Worm (Caenorhabditis elegans) whole organism, midembryonic: ENCODE measurements around the gene ags-3.

Experiments
- T22C8.4 ChIP-seq: fragments of 200-800 bp; sonication (Bioruptor generic); IDR thresholded peaks from 2 replicates; pipeline ENCODE4 v1.3.6; 2022; ENCODE audit warnings: missing genetic modification characterization, missing compliant biosample characterization
- cog-1 ChIP-seq: sonication (generic microtip); optimal IDR thresholded peaks from 2 replicates; lab custom pipeline; 2016; ENCODE audit warnings: missing genetic modification characterization, missing compliant biosample characterization
- flt-1 ChIP-seq: fragments of 200-800 bp; sonication (Bioruptor generic); IDR thresholded peaks from 2 replicates; pipeline ENCODE4 v1.3.6; 2022; ENCODE audit warnings: missing genetic modification characterization, missing compliant biosample characterization
- tab-1 ChIP-seq: fragments of 200-800 bp; sonication (Bioruptor generic); IDR thresholded peaks from 2 replicates; pipeline ENCODE4 v1.3.6; 2022; ENCODE audit warnings: missing genetic modification characterization, missing compliant biosample characterization
- ztf-23 ChIP-seq: fragments of 200-800 bp; sonication (Bioruptor generic); IDR thresholded peaks from 2 replicates; pipeline ENCODE4 v1.3.6; 2022; ENCODE audit warnings: missing genetic modification reagents, missing genetic modification characterization, missing compliant biosample characterization
- ztf-29 ChIP-seq: fragments of 200-800 bp; sonication (Bioruptor generic); IDR thresholded peaks from 2 replicates; pipeline ENCODE4 v1.3.6; 2022; ENCODE audit warnings: missing genetic modification reagents, missing genetic modification characterization, missing compliant biosample characterization

- TF ChIP-seq flt-1, result no peak
- no peak for TF ChIP-seq ztf-23
- no peak for TF ChIP-seq cog-1
- no peak for TF ChIP-seq ztf-29 (GFP tag; lab: Robert Waterston, UW)
- TF ChIP-seq tab-1 (GFP tag; lab: Robert Waterston, UW), result no peak
- TF ChIP-seq T22C8.4, result no peak
These were observed 42.9 kb upstream of the ags-3 start for ce11 chrX:5346303-5346702.
